Worm (Caenorhabditis elegans) whole organism, L2 larva: ENCODE results near the gene urb-1.

Source experiments
- nhr-237 ChIP-seq: fragments of 150-350 bp; optimal IDR thresholded peaks from 2 replicates; lab custom pipeline; 2014; ENCODE audit warnings: missing biosample characterization, missing genetic modification characterization
- nhr-25 ChIP-seq: fragments of 150-350 bp; sonication (generic microtip); optimal IDR thresholded peaks from 3 replicates; lab custom pipeline; 2014; ENCODE audit warnings: missing biosample characterization, missing genetic modification characterization

The urb-1 gene

DNA sequence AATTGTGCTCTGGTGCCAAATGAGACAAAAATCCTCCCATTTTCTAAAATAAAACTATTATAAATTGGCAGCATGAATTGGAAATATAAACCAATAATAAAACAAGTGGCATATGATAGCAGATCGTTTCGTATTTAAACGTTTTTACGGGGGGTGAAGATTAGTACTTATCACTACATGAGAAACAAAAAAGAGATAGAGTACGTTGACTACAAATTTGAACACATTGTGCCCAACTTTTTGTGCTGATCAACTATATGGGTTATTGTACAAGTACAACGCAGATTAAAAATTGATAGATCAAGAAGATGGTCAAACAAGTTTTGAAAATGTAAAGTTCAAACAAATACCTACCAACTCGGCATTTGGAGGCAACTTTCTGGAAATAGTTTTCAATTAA lies 55.5 kb downstream of the urb-1 start:
- TF ChIP-seq nhr-25 (tag; lab: Kevin White, UChicago), result no peak
- TF ChIP-seq nhr-237, result no peak
